Worm (Caenorhabditis elegans) whole organism, L4 larva: ENCODE data around the gene Y69H2.9.

Experiments
- aly-2 ChIP-seq: sonication (generic microtip); optimal IDR thresholded peaks from 2 replicates; lab custom pipeline; 2018; ENCODE audit warnings: missing biosample characterization, missing genetic modification characterization
- lin-1 ChIP-seq: fragments of 200-800 bp; sonication (Bioruptor generic); IDR thresholded peaks from 2 replicates; pipeline ENCODE4 v1.3.6; 2022; ENCODE audit warnings: missing genetic modification reagents, missing genetic modification characterization, missing compliant biosample characterization

DNA sequence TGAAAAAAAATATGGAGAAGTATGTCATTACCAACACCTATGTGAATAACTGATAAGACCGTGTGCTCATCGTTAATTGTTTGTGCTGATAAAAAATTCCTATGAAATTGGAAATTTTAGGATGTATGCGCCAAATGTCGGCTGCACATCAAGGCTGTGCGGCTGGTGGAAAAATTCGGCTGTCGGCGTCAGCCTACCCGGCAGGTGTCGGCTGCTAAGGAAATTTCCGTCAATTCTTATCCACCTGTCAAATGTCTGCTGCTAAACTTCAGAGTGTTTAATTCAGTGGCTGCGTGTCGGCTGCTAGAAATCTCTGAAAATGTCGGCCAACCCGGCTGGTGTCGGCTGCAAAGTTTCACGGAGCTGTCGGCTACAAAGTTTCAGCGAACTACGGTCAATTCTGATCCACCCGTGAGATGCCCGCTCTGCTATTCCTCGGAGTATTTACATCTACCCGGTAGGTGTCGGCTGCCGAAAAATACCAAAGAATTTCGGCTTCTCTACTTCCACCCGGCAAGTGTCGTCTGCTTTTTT lies 18.7 kb downstream of the Y69H2.9 start, which contains the start of gene Y17D7C.2:
- TF ChIP-seq lin-1 (GFP tag; lab: Robert Waterston, UW) (no peak), aly-2 (tag; lab: Kevin White, UChicago) (no peak)
